Worm (Caenorhabditis elegans): ENCODE data around the gene sre-15.
A peak's percentile ranks its signal among the peaks of the same experiment; 100 is the strongest.

DNA sequence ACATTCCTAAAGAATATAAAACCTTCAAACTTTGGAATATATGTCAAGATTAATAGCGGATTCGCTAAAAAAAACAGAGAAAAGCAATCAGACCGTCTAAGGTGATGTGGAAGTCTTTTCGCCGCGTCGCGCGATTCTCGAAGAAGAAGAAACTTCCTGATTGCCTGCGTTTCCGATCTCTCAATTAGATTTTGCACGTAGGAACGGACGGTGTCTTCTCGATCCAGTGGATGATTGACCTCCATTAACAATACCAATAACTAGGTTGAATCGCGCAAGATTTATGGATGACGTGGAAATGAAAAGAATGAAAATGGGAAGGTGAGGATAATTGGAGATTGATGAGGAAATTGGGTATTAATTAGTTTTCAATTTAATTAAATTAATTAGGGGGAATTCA is 27.5 kb downstream of the sre-15 start:
- TF ChIP-seq nhr-237 (tag; optimal IDR thresholded peaks at IDR 0.05) (no peak), sptf-1 (tag; optimal IDR thresholded peaks at IDR 0.05) (no peak), blmp-1 (tag; optimal IDR thresholded peaks at IDR 0.05) (no peak), mep-1 (tag; optimal IDR thresholded peaks at IDR 0.05) (no peak), unc-62 (GFP tag; optimal IDR thresholded peaks at IDR 0.05) (peak; percentile 21), snpc-4 (tag; optimal IDR thresholded peaks at IDR 0.05) (no peak), mab-5 (tag; optimal IDR thresholded peaks at IDR 0.05) (no peak), elt-3 (tag; optimal IDR thresholded peaks at IDR 0.05) (no peak), nhr-2 (tag; optimal IDR thresholded peaks at IDR 0.05) (no peak), sem-2 (GFP tag; optimal IDR thresholded peaks at IDR 0.05) (no peak)
